Fruit fly (Drosophila melanogaster) whole organism: ENCODE results near the gene Fas2.

Source experiments
- CG8478 ChIP-seq: fragments of >200 bp; optimal IDR thresholded peaks from 2 replicates; lab custom pipeline; 2018; ENCODE audit warnings: inconsistent platforms
- Dll ChIP-seq: fragments of >200 bp; optimal IDR thresholded peaks from 2 replicates; lab custom pipeline; 2017
- EcR ChIP-seq, 2 experiments: fragments of >200 bp; optimal IDR thresholded peaks; 2 replicates each; lab custom pipeline; 2017; ENCODE audit warnings: missing biosample characterization in 2 of 2, missing genetic modification characterization in 2 of 2, missing genetic modification reagents in 2 of 2
- psq ChIP-seq: fragments of >200 bp; optimal IDR thresholded peaks from 2 replicates; lab custom pipeline; 2017
- usp ChIP-seq: fragments of >200 bp; optimal IDR thresholded peaks from 2 replicates; lab custom pipeline; 2017; ENCODE audit warnings: missing biosample characterization, missing genetic modification characterization, mixed read lengths

- no peak for TF ChIP-seq Dll (lab: Kevin White, UChicago)
- no peak for TF ChIP-seq EcR (GFP tag; optimal IDR thresholded peaks at IDR 0.05; lab: Kevin White, UChicago)
- no peak for TF ChIP-seq usp (GFP tag; lab: Kevin White, UChicago)
- TF ChIP-seq psq = no peak
- TF ChIP-seq CG8478 = no peak
Measured at dm6 chrX:4172143-4172771, 33.6 kb downstream of the Fas2 start.
